Fruit fly (Drosophila melanogaster) Kc167 (cell line): ENCODE results near the gene Pfdn6.

Experiments
- insv ChIP-seq: fragments of >200 bp; optimal IDR thresholded peaks from 3 replicates; lab custom pipeline; 2018; ENCODE audit warnings: missing external identifiers
- ttk ChIP-seq: sonication (Bioruptor generic); optimal IDR thresholded peaks from 2 replicates; lab custom pipeline; 2017; ENCODE audit warnings: missing external identifiers

DNA sequence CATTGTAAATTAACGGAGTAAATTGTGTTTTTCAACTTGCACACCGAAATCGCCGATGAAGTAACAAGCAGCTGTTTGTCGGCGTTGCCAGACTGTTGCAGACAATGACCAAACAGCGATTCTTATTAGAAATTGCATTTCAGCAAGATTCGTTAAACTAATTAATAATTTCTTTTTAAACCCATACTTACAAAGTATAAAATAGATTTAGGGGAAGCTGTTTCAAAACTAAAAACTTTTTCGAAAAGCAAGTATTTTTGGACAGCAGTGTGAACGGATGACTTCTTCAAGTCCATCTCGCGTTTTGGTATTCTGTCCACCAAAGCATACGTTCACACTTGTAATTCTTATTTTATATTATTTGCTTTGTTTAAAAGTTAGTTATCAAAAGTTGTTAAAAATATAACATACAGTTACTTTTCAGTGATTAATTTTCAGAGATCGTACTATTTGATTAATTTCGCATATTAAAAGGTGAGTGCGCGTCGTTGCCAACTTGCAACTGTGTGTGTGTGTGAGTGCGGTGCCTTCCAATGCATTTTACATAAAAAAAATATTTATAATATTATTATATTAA, 5.1 kb downstream of the Pfdn6 start, which contains the start of the genes CG8004 and RhoGDI:
- TF ChIP-seq ttk (lab: Kevin White, UChicago): no peak
- no peak for TF ChIP-seq insv (lab: Kevin White, UChicago)
